Worm (Caenorhabditis elegans) whole organism, L4/young adult: Measurements from ENCODE around the gene mma-1.

Source experiments
- W03F9.2 ChIP-seq: fragments of 150-350 bp; optimal IDR thresholded peaks from 2 replicates; lab custom pipeline; 2014; ENCODE audit warnings: missing biosample characterization, missing genetic modification characterization
- dao-5 ChIP-seq: sonication (generic microtip); optimal IDR thresholded peaks from 2 replicates; lab custom pipeline; 2016; ENCODE audit warnings: missing genotype, missing genetic modification characterization, moderate library complexity, missing compliant biosample characterization
- him-1 ChIP-seq: sonication (generic microtip); optimal IDR thresholded peaks from 2 replicates; lab custom pipeline; 2016; ENCODE audit warnings: missing genotype, missing genetic modification reagents, missing genetic modification characterization, missing compliant biosample characterization

ce11 chrV:12576495-12576947 is 19.6 kb downstream of the mma-1 start, which contains the start of gene grl-23:
- TF ChIP-seq dao-5 (no peak), W03F9.2 (no peak), him-1 (tag; lab: Kevin White, UChicago) (no peak)
